Worm (Caenorhabditis elegans) whole organism, midembryonic: Measurements from ENCODE around the gene lact-8.

ENCODE experiments used
- T22C8.4 ChIP-seq: fragments of 200-800 bp; sonication (Bioruptor generic); IDR thresholded peaks from 2 replicates; pipeline ENCODE4 v1.3.6; 2022; ENCODE audit warnings: missing genetic modification characterization, missing compliant biosample characterization
- cog-1 ChIP-seq: sonication (generic microtip); optimal IDR thresholded peaks from 2 replicates; lab custom pipeline; 2016; ENCODE audit warnings: missing genetic modification characterization, missing compliant biosample characterization
- flt-1 ChIP-seq: fragments of 200-800 bp; sonication (Bioruptor generic); IDR thresholded peaks from 2 replicates; pipeline ENCODE4 v1.3.6; 2022; ENCODE audit warnings: missing genetic modification characterization, missing compliant biosample characterization
- klf-2 ChIP-seq: fragments of 200-800 bp; sonication (Bioruptor generic); conservative IDR thresholded peaks from 2 replicates; pipeline ENCODE4 v1.3.6; 2022; ENCODE audit warnings: missing genetic modification reagents, missing genetic modification characterization, missing compliant biosample characterization
- med-1 ChIP-seq: sonication (generic microtip); optimal IDR thresholded peaks from 2 replicates; lab custom pipeline; 2017; ENCODE audit warnings: missing genetic modification characterization, mild to moderate bottlenecking, missing compliant biosample characterization, antibody characterized with exemption, missing genetic modification reagents; ENCODE audit not compliant: insufficient read depth
- ref-1 ChIP-seq: fragments of 200-800 bp; sonication (Bioruptor generic); conservative IDR thresholded peaks from 2 replicates; pipeline ENCODE4 v1.3.6; 2022; ENCODE audit warnings: missing genetic modification reagents, missing genetic modification characterization, missing compliant biosample characterization
- tab-1 ChIP-seq: fragments of 200-800 bp; sonication (Bioruptor generic); IDR thresholded peaks from 2 replicates; pipeline ENCODE4 v1.3.6; 2022; ENCODE audit warnings: missing genetic modification characterization, missing compliant biosample characterization
- ztf-23 ChIP-seq: fragments of 200-800 bp; sonication (Bioruptor generic); IDR thresholded peaks from 2 replicates; pipeline ENCODE4 v1.3.6; 2022; ENCODE audit warnings: missing genetic modification reagents, missing genetic modification characterization, missing compliant biosample characterization
- ztf-29 ChIP-seq: fragments of 200-800 bp; sonication (Bioruptor generic); IDR thresholded peaks from 2 replicates; pipeline ENCODE4 v1.3.6; 2022; ENCODE audit warnings: missing genetic modification reagents, missing genetic modification characterization, missing compliant biosample characterization

The lact-8 gene

ce11 chrV:11095873-11096272 is 2.5 kb upstream of the lact-8 start, which contains the start of gene Y42A5A.3:
Gene Y42A5A.3, minus strand, starts transcription at chrV:11095973.
- TF ChIP-seq cog-1 (tag; lab: Kevin White, UChicago) (no peak), ztf-23 (GFP tag; lab: Robert Waterston, UW) (no peak), flt-1 (GFP tag; lab: Robert Waterston, UW) (no peak), ztf-29 (GFP tag; lab: Robert Waterston, UW) (no peak), ref-1 (GFP tag; lab: Robert Waterston, UW) (no peak), med-1 (no peak), T22C8.4 (GFP tag; lab: Robert Waterston, UW) (no peak), tab-1 (GFP tag; lab: Robert Waterston, UW) (no peak), klf-2 (GFP tag; lab: Robert Waterston, UW) (no peak)

ce11 chrV:11094698-11095097 is 1.3 kb upstream of the lact-8 start:
- TF ChIP-seq ztf-23 (GFP tag; lab: Robert Waterston, UW), result no peak
- no peak for TF ChIP-seq tab-1 (GFP tag; lab: Robert Waterston, UW)
- no peak for TF ChIP-seq med-1
- TF ChIP-seq T22C8.4 (GFP tag; lab: Robert Waterston, UW), result no peak
- TF ChIP-seq klf-2 (GFP tag; lab: Robert Waterston, UW), result no peak
- TF ChIP-seq ztf-29 (GFP tag; lab: Robert Waterston, UW), result no peak
- TF ChIP-seq flt-1 (GFP tag; lab: Robert Waterston, UW), result no peak
- TF ChIP-seq ref-1 (GFP tag; lab: Robert Waterston, UW), result no peak
- no peak for TF ChIP-seq cog-1 (tag; lab: Kevin White, UChicago)

ce11 chrV:11087519-11087998 is 5.8 kb downstream of the lact-8 start, which contains the start of gene Y42A5A.1:
Gene Y42A5A.1, plus strand, starts transcription at chrV:11087948.
- TF ChIP-seq ref-1 (GFP tag; lab: Robert Waterston, UW), result no peak
- no peak for TF ChIP-seq tab-1 (GFP tag; lab: Robert Waterston, UW)
- TF ChIP-seq klf-2 (GFP tag; lab: Robert Waterston, UW), result no peak
- no peak for TF ChIP-seq ztf-29 (GFP tag; lab: Robert Waterston, UW)
- no peak for TF ChIP-seq med-1
- TF ChIP-seq flt-1 (GFP tag; lab: Robert Waterston, UW), result no peak
- TF ChIP-seq T22C8.4 (GFP tag; lab: Robert Waterston, UW), result no peak
- TF ChIP-seq cog-1 (tag; lab: Kevin White, UChicago), result no peak
- no peak for TF ChIP-seq ztf-23 (GFP tag; lab: Robert Waterston, UW)

ce11 chrV:11087119-11087518 is 6.3 kb downstream of the lact-8 start:
- TF ChIP-seq klf-2 (GFP tag; lab: Robert Waterston, UW) (no peak), ztf-29 (GFP tag; lab: Robert Waterston, UW) (no peak), ref-1 (GFP tag; lab: Robert Waterston, UW) (no peak), flt-1 (GFP tag; lab: Robert Waterston, UW) (no peak), med-1 (no peak), ztf-23 (GFP tag; lab: Robert Waterston, UW) (no peak), tab-1 (GFP tag; lab: Robert Waterston, UW) (no peak), cog-1 (tag; lab: Kevin White, UChicago) (no peak), T22C8.4 (GFP tag; lab: Robert Waterston, UW) (no peak)

- TF ChIP-seq flt-1 (GFP tag; lab: Robert Waterston, UW), result no peak
- TF ChIP-seq ztf-29 (GFP tag; lab: Robert Waterston, UW), result no peak
- TF ChIP-seq cog-1 (tag; lab: Kevin White, UChicago), result peak; percentile 77
Observed at ce11 chrV:11083691-11084090, 9.7 kb downstream of the lact-8 start.

ce11 chrV:11082964-11083363 is 10.4 kb downstream of the lact-8 start:
- TF ChIP-seq ztf-29 (GFP tag; lab: Robert Waterston, UW) (no peak), cog-1 (tag; lab: Kevin White, UChicago) (no peak), ztf-23 (GFP tag; lab: Robert Waterston, UW) (no peak), klf-2 (GFP tag; lab: Robert Waterston, UW) (no peak)

ce11 chrV:11082475-11082874 is 10.9 kb downstream of the lact-8 start:
- TF ChIP-seq cog-1 (tag; lab: Kevin White, UChicago) (peak; percentile 23), ztf-29 (GFP tag; lab: Robert Waterston, UW) (no peak)

ce11 chrV:11080345-11081102 is 12.9 kb downstream of the lact-8 start, which contains the start of gene act-1:
Gene act-1, plus strand, starts transcription at chrV:11081052.
- no peak for TF ChIP-seq cog-1 (tag; lab: Kevin White, UChicago)
- 0 out of 2 replicates have a peak, but pooled peaks have one; percentile 27 for TF ChIP-seq flt-1 (GFP tag; lab: Robert Waterston, UW)
- no peak for TF ChIP-seq ref-1 (GFP tag; lab: Robert Waterston, UW)
- TF ChIP-seq T22C8.4 (GFP tag; lab: Robert Waterston, UW), result no peak
- no peak for TF ChIP-seq tab-1 (GFP tag; lab: Robert Waterston, UW)

ce11 chrV:11078874-11079273 is 14.5 kb downstream of the lact-8 start:
- TF ChIP-seq tab-1 (GFP tag; lab: Robert Waterston, UW) (no peak), klf-2 (GFP tag; lab: Robert Waterston, UW) (no peak), cog-1 (tag; lab: Kevin White, UChicago) (no peak), T22C8.4 (GFP tag; lab: Robert Waterston, UW) (no peak)
